Worm (Caenorhabditis elegans) whole organism, late embryonic: ENCODE data around the gene F42C5.4.

Source experiments
- C08G9.2 ChIP-seq: sonication (generic microtip); optimal IDR thresholded peaks from 2 replicates; lab custom pipeline; 2016; ENCODE audit warnings: mild to moderate bottlenecking, missing genetic modification characterization, moderate library complexity, missing compliant biosample characterization
- C38D4.7 ChIP-seq: fragments of 200-800 bp; sonication (Bioruptor generic); optimal IDR thresholded peaks from 2 replicates; lab custom pipeline; 2018; ENCODE audit warnings: mild to moderate bottlenecking, missing genetic modification characterization, moderate library complexity, missing compliant biosample characterization
- K02D7.2 ChIP-seq: sonication (generic microtip); optimal IDR thresholded peaks from 2 replicates; lab custom pipeline; 2017; ENCODE audit warnings: mild to moderate bottlenecking, missing genetic modification characterization, missing compliant biosample characterization
- T23F11.4 ChIP-seq: fragments of 200-800 bp; sonication (Bioruptor generic); optimal IDR thresholded peaks from 2 replicates; lab custom pipeline; 2018; ENCODE audit warnings: mild to moderate bottlenecking, missing genetic modification characterization, missing compliant biosample characterization
- ceh-9 ChIP-seq: sonication (generic microtip); optimal IDR thresholded peaks from 2 replicates; lab custom pipeline; 2016; ENCODE audit warnings: mild to moderate bottlenecking, missing genetic modification characterization, inconsistent platforms, missing compliant biosample characterization
- elt-2 ChIP-seq: sonication (generic microtip); optimal IDR thresholded peaks from 2 replicates; lab custom pipeline; 2016; ENCODE audit warnings: missing genetic modification reagents, missing genetic modification characterization, missing compliant biosample characterization
- ets-4 ChIP-seq: sonication (generic microtip); optimal IDR thresholded peaks from 2 replicates; lab custom pipeline; 2016; ENCODE audit warnings: missing genetic modification characterization, missing compliant biosample characterization
- fkh-10 ChIP-seq: fragments of 150-350 bp; optimal IDR thresholded peaks from 2 replicates; lab custom pipeline; 2014; ENCODE audit warnings: missing biosample characterization, missing genetic modification reagents, missing genetic modification characterization
- nfya-1 ChIP-seq: sonication (generic microtip); optimal IDR thresholded peaks from 2 replicates; lab custom pipeline; 2017; ENCODE audit warnings: missing genetic modification characterization, mild to moderate bottlenecking, missing compliant biosample characterization, antibody characterized with exemption, moderate library complexity
- nhr-11 ChIP-seq: fragments of 150-350 bp; optimal IDR thresholded peaks from 2 replicates; lab custom pipeline; 2014; ENCODE audit warnings: missing biosample characterization, missing genetic modification characterization
- pag-3 ChIP-seq: sonication (generic microtip); optimal IDR thresholded peaks from 2 replicates; lab custom pipeline; 2016; ENCODE audit warnings: missing compliant biosample characterization, missing genetic modification characterization, borderline replicate concordance
- pqm-1 ChIP-seq: sonication (generic microtip); optimal IDR thresholded peaks from 2 replicates; lab custom pipeline; 2016; ENCODE audit warnings: missing genetic modification characterization, missing compliant biosample characterization
- zip-5 ChIP-seq: sonication (generic microtip); optimal IDR thresholded peaks from 2 replicates; lab custom pipeline; 2016; ENCODE audit warnings: missing genetic modification characterization, missing compliant biosample characterization
- ztf-16 ChIP-seq: sonication (generic microtip); optimal IDR thresholded peaks from 2 replicates; lab custom pipeline; 2017; ENCODE audit warnings: missing genetic modification characterization, missing compliant biosample characterization

DNA sequence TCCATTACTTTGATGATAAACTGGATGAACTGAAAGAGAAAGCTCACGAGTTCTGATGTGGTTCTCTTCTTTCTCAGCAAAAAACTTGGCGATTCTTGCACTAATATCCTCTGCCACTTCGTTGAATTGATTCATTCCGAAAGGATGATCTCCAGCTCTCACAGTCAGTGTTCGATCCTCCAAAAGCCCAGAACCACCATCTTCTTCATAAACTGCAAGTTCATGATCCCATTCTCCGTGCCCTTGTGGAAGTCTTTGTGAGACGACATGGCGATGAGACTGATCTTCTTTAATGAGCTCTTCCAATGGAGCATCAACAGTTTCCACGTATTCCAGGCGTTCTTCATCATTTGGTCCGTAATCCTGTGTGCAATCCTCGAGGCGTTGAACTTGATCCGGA lies 33.0 kb upstream of the F42C5.4 start:
- TF ChIP-seq C08G9.2 (tag; lab: Kevin White, UChicago) (no peak), ceh-9 (no peak), fkh-10 (GFP tag; lab: Kevin White, UChicago) (no peak), nfya-1 (tag; lab: Kevin White, UChicago) (no peak), T23F11.4 (no peak), pag-3 (no peak), C38D4.7 (GFP tag; lab: Kevin White, UChicago) (no peak), nhr-11 (tag; lab: Kevin White, UChicago) (no peak), ztf-16 (tag; lab: Kevin White, UChicago) (no peak), pqm-1 (tag; lab: Kevin White, UChicago) (no peak), elt-2 (no peak), K02D7.2 (no peak), ets-4 (tag; lab: Kevin White, UChicago) (no peak), zip-5 (tag; lab: Kevin White, UChicago) (no peak)
